Worm (Caenorhabditis elegans) whole organism, L3 larva: ENCODE measurements around the gene trpp-4.
"Not testable (repeated sequence)": the region's sequence is repeated elsewhere in the genome, so short reads cannot be mapped to it uniquely, and the experiment has no call there.

Source experiments
- elt-1 ChIP-seq: fragments of 150-350 bp; optimal IDR thresholded peaks from 2 replicates; lab custom pipeline; 2014; ENCODE audit warnings: missing biosample characterization, missing genetic modification characterization
- nfya-1 ChIP-seq: sonication (generic microtip); optimal IDR thresholded peaks from 2 replicates; lab custom pipeline; 2017; ENCODE audit warnings: missing genetic modification characterization, mild to moderate bottlenecking, missing compliant biosample characterization, antibody characterized with exemption, moderate library complexity; ENCODE audit not compliant: insufficient read depth
- zag-1 ChIP-seq: fragments of 150-350 bp; optimal IDR thresholded peaks from 2 replicates; lab custom pipeline; 2014; ENCODE audit warnings: missing biosample characterization, missing genetic modification characterization

- TF ChIP-seq nfya-1 (tag; lab: Kevin White, UChicago); elt-1 (tag; lab: Kevin White, UChicago); zag-1: not testable (repeated sequence)
Measured at ce11 chrV:9439315-9440002, 39.3 kb downstream of the trpp-4 start, which contains the start of gene Y54B9A.1.
